Worm (Caenorhabditis elegans): ENCODE data around the gene sdz-37.

Gene sdz-37

ce11 chrII:10450335-10450734 is 14.3 kb upstream of the sdz-37 start:
- TF ChIP-seq C16A3.4 (tag; optimal IDR thresholded peaks at IDR 0.05): no peak
- no peak for TF ChIP-seq unc-62 (GFP tag; optimal IDR thresholded peaks at IDR 0.05)
- no peak for TF ChIP-seq xbp-1 (tag; optimal IDR thresholded peaks at IDR 0.05)
- TF ChIP-seq ztf-11 (tag; optimal IDR thresholded peaks at IDR 0.05): no peak
- no peak for TF ChIP-seq mab-9 (GFP tag; IDR thresholded peaks at IDR 0.05)
- no peak for TF ChIP-seq fkh-10 (GFP tag; optimal IDR thresholded peaks at IDR 0.05)
- TF ChIP-seq sox-4 (tag; optimal IDR thresholded peaks at IDR 0.05): no peak
- TF ChIP-seq nhr-84 (tag; optimal IDR thresholded peaks at IDR 0.05): no peak
- TF ChIP-seq ets-5 (GFP tag; IDR thresholded peaks at IDR 0.05): no peak
- TF ChIP-seq elt-3 (tag; optimal IDR thresholded peaks at IDR 0.05): no peak
- TF ChIP-seq nhr-28 (tag; optimal IDR thresholded peaks at IDR 0.05): no peak
- no peak for TF ChIP-seq alr-1 (tag; optimal IDR thresholded peaks at IDR 0.05; ENCODE audit: borderline replicate concordance)
- TF ChIP-seq nhr-20 (tag; optimal IDR thresholded peaks at IDR 0.05): no peak
- no peak for TF ChIP-seq irx-1 (tag; optimal IDR thresholded peaks at IDR 0.05)
- TF ChIP-seq lin-13 (GFP tag; optimal IDR thresholded peaks at IDR 0.05): no peak
- no peak for TF ChIP-seq nhr-76 (tag; optimal IDR thresholded peaks at IDR 0.05)
- peak; percentile 10 for TF ChIP-seq nhr-47 (tag; optimal IDR thresholded peaks at IDR 0.05)
- peak in 1 of 2 experiments; percentile 12 for TF ChIP-seq efl-1 (optimal IDR thresholded peaks at IDR 0.05)
- peak in 1 of 2 experiments; percentile 18 for TF ChIP-seq efl-1 (GFP tag; optimal IDR thresholded peaks at IDR 0.05 in 1 of 2)
- peak; percentile 37 for TF ChIP-seq elt-2 (tag; optimal IDR thresholded peaks at IDR 0.05)
- no peak for TF ChIP-seq sup-37 (GFP tag; optimal IDR thresholded peaks at IDR 0.05)
- no peak for TF ChIP-seq aly-2 (tag; optimal IDR thresholded peaks at IDR 0.05)
- no peak for TF ChIP-seq snpc-4 (tag; optimal IDR thresholded peaks at IDR 0.05)
- TF ChIP-seq pag-3 (tag; optimal IDR thresholded peaks at IDR 0.05; ENCODE audit: borderline replicate concordance, insufficient read depth): no peak
- TF ChIP-seq fkh-8 (tag; optimal IDR thresholded peaks at IDR 0.05): no peak
- no peak for TF ChIP-seq unc-30 (tag; optimal IDR thresholded peaks at IDR 0.05)
- no peak for TF ChIP-seq hpl-2 (GFP tag; optimal IDR thresholded peaks at IDR 0.05)
- TF ChIP-seq hlh-17 (GFP tag; optimal IDR thresholded peaks at IDR 0.05; ENCODE audit: borderline replicate concordance): no peak
- TF ChIP-seq isw-1 (GFP tag; IDR thresholded peaks at IDR 0.05): no peak
- TF ChIP-seq blmp-1 (tag; optimal IDR thresholded peaks at IDR 0.05): peak; percentile 11
- peak; percentile 69 for TF ChIP-seq ama-1 (optimal IDR thresholded peaks at IDR 0.05)
- peak; percentile 11 for TF ChIP-seq tbx-2 (tag; optimal IDR thresholded peaks at IDR 0.05)
- TF ChIP-seq pax-3 (tag; optimal IDR thresholded peaks at IDR 0.05): no peak
- TF ChIP-seq nhr-237 (tag; optimal IDR thresholded peaks at IDR 0.05): no peak
- TF ChIP-seq unc-86 (tag; optimal IDR thresholded peaks at IDR 0.05): no peak
- peak in 1 of 2 experiments; percentile 22 for TF ChIP-seq lin-35 (GFP tag; optimal IDR thresholded peaks at IDR 0.05)
- TF ChIP-seq ceh-63 (GFP tag; optimal IDR thresholded peaks at IDR 0.05): no peak
- no peak for TF ChIP-seq C04F5.9 (tag; optimal IDR thresholded peaks at IDR 0.05)
- TF ChIP-seq unc-98 (GFP tag; IDR thresholded peaks at IDR 0.05): no peak
- no peak for TF ChIP-seq lin-14 (GFP tag; optimal IDR thresholded peaks at IDR 0.05)
- no peak for TF ChIP-seq grh-1 (GFP tag; IDR thresholded peaks at IDR 0.05)
- TF ChIP-seq nhr-90 (tag; optimal IDR thresholded peaks at IDR 0.05; ENCODE audit: poor library complexity): peak; percentile 35
- TF ChIP-seq zip-4 (GFP tag; optimal IDR thresholded peaks at IDR 0.05): no peak
- no peak for TF ChIP-seq nhr-19 (GFP tag; conservative IDR thresholded peaks at IDR 0.05)
- TF ChIP-seq aha-1 (tag; optimal IDR thresholded peaks at IDR 0.05): no peak
- TF ChIP-seq efl-3 (GFP tag; optimal IDR thresholded peaks at IDR 0.05): no peak
- no peak for TF ChIP-seq dsc-1 (tag; optimal IDR thresholded peaks at IDR 0.05)
- no peak for TF ChIP-seq lin-15B (tag; optimal IDR thresholded peaks at IDR 0.05)
- peak; percentile 30 for TF ChIP-seq snu-23 (GFP tag; optimal IDR thresholded peaks at IDR 0.05)
- TF ChIP-seq ceh-8 (GFP tag; optimal IDR thresholded peaks at IDR 0.05): no peak
- peak; percentile 12 for TF ChIP-seq nhr-85 (tag)
- TF ChIP-seq C34B4.2 (tag; optimal IDR thresholded peaks at IDR 0.05): no peak
- no peak for TF ChIP-seq ceh-90 (tag; optimal IDR thresholded peaks at IDR 0.05)
- TF ChIP-seq lsy-2 (tag; optimal IDR thresholded peaks at IDR 0.05): peak in 1 of 2 experiments; percentile 18
